Fruit fly (Drosophila melanogaster): ENCODE results near the gene Ada3.

Gene Ada3

DNA sequence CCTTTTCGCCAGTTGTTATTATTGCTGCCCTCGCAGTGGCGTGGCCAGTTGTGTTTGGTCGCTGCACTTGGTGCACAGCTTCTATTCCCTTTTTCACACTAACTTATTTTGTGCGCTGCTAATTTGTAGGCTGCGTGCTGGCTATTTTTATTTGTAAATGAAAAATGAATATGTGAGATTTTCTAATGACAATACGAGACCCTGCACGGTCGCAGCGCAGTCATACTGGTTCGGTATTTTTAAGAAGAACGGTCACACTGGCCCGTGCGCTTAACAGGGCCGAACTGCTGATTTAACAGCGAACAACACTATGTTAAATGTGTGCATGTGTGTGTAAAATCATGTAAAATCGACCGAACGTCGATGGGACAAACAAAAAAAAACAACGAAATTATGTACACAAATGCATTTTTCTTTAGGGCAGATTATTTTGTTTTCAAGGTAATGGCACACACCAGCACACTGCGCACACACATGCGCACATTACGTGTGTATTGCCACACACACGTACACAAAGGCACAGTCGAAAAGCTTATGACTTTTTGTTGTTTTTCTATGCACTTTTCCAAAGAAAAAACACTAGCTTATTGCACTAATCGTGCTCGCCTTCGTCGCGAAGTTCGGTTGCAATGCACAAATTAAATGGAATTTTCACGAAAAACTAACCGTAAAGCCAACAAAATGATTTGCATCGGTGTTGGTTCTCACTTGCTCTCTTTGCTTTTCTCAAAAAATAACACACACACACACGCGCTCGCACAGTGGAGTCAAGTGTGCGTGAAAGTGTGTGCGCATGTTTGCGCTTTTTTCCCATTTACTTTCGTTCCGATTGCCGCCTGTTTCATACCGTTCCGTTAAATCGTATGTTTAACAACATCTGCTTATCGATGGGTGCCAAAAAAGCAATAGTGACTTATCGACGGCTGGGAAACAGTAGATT is 51.6 kb downstream of the Ada3 start, which contains the start of gene ari-1 (continued):
- peak; percentile 95 for TF ChIP-seq CG4707 (GFP tag; optimal IDR thresholded peaks at IDR 0.05)
- peak; percentile 16 for TF ChIP-seq Deaf1 (tag; optimal IDR thresholded peaks at IDR 0.05)
- TF ChIP-seq CG1233 (GFP tag; optimal IDR thresholded peaks at IDR 0.05), result no peak
- no peak for TF ChIP-seq nerfin-1 (tag; optimal IDR thresholded peaks at IDR 0.05)
- TF ChIP-seq CG16815 (GFP tag; optimal IDR thresholded peaks at IDR 0.05), result no peak
- no peak for TF ChIP-seq ato (GFP tag; IDR thresholded peaks at IDR 0.05; ENCODE audit: partially characterized antibody)
- TF ChIP-seq MESR4 (GFP tag; optimal IDR thresholded peaks at IDR 0.05), result peak; percentile 90
- no peak for TF ChIP-seq psq (GFP tag; optimal IDR thresholded peaks at IDR 0.05)
- TF ChIP-seq CHES-1-like (GFP tag; optimal IDR thresholded peaks at IDR 0.05), result no peak
- TF ChIP-seq dysf (GFP tag; IDR thresholded peaks at IDR 0.05), result no peak
- TF ChIP-seq CG7928 (GFP tag; optimal IDR thresholded peaks at IDR 0.05), result peak; percentile 68
- peak; percentile 54 for TF ChIP-seq BEAF-32 (GFP tag; optimal IDR thresholded peaks at IDR 0.05)
- TF ChIP-seq fd3F (GFP tag; optimal IDR thresholded peaks at IDR 0.05), result no peak
- TF ChIP-seq CG33557 (GFP tag; optimal IDR thresholded peaks at IDR 0.05), result no peak
- peak in 1 of 3 experiments; percentile 45 for TF ChIP-seq lola (GFP tag; optimal IDR thresholded peaks at IDR 0.05)
- TF ChIP-seq hb (GFP tag; IDR thresholded peaks at IDR 0.05; ENCODE audit: partially characterized antibody), result 0 out of 3 replicates have a peak, but pooled peaks have one; percentile 55
- no peak for TF ChIP-seq nmo (GFP tag; optimal IDR thresholded peaks at IDR 0.05)
- peak; percentile 36 for TF ChIP-seq CG2116 (GFP tag; optimal IDR thresholded peaks at IDR 0.05)
- TF ChIP-seq sc (optimal IDR thresholded peaks at IDR 0.05), result no peak
- no peak for TF ChIP-seq sc (GFP tag; optimal IDR thresholded peaks at IDR 0.05)
- TF ChIP-seq C15 (GFP tag; IDR thresholded peaks at IDR 0.05), result no peak
- TF ChIP-seq dimm (GFP tag; IDR thresholded peaks at IDR 0.05), result no peak
- TF ChIP-seq Fer1 (GFP tag; optimal IDR thresholded peaks at IDR 0.05), result peak; percentile 1
- TF ChIP-seq CG15514 (GFP tag; optimal IDR thresholded peaks at IDR 0.05), result peak; percentile 57
- no peak for TF ChIP-seq fd102C (GFP tag; optimal IDR thresholded peaks at IDR 0.05)
- peak; percentile 60 for TF ChIP-seq Dref (GFP tag; IDR thresholded peaks at IDR 0.05)
- peak; percentile 9 for TF ChIP-seq Hmr (GFP tag; optimal IDR thresholded peaks at IDR 0.05)
- peak; percentile 93 for TF ChIP-seq pfk (GFP tag; optimal IDR thresholded peaks at IDR 0.05)
- peak; percentile 41 for TF ChIP-seq CG33213 (GFP tag; optimal IDR thresholded peaks at IDR 0.05)
- peak; percentile 9 for TF ChIP-seq sqz (GFP tag; optimal IDR thresholded peaks at IDR 0.05)
- TF ChIP-seq CG6813 (GFP tag; optimal IDR thresholded peaks at IDR 0.05), result no peak
- 0 out of 2 replicates have a peak, but pooled peaks have one; percentile 19 for TF ChIP-seq CG42726 (GFP tag; IDR thresholded peaks at IDR 0.05; ENCODE audit: partially characterized antibody)
- peak in 1 of 2 experiments; percentile 15 for TF ChIP-seq Pdp1 (GFP tag; optimal IDR thresholded peaks at IDR 0.05)
- peak; percentile 21 for TF ChIP-seq ftz-f1 (GFP tag; optimal IDR thresholded peaks at IDR 0.05)
- no peak for TF ChIP-seq cwo (GFP tag; optimal IDR thresholded peaks at IDR 0.05)
- no peak for TF ChIP-seq CG30431 (GFP tag; optimal IDR thresholded peaks at IDR 0.05)
- peak; percentile 62 for TF ChIP-seq ewg (GFP tag; optimal IDR thresholded peaks at IDR 0.05)
- no peak for TF ChIP-seq Six4 (GFP tag; optimal IDR thresholded peaks at IDR 0.05)
- 0 out of 3 replicates have a peak, but pooled peaks have one; percentile 29 for TF ChIP-seq CG7963 (GFP tag; IDR thresholded peaks at IDR 0.05; ENCODE audit: partially characterized antibody)
- no peak for TF ChIP-seq Kr (GFP tag; optimal IDR thresholded peaks at IDR 0.05)
- peak; percentile 5 for TF ChIP-seq CG17829 (tag; optimal IDR thresholded peaks at IDR 0.05)
- TF ChIP-seq CG13894 (tag; optimal IDR thresholded peaks at IDR 0.05), result no peak
- TF ChIP-seq pzg (GFP tag; optimal IDR thresholded peaks at IDR 0.05), result peak; percentile 60
- TF ChIP-seq Hr39 (optimal IDR thresholded peaks at IDR 0.05), result no peak
- no peak for TF ChIP-seq CG8765 (GFP tag; IDR thresholded peaks at IDR 0.05)
- peak; percentile 25 for TF ChIP-seq Ets97D (GFP tag; optimal IDR thresholded peaks at IDR 0.05)

Measured in whole organism, embryonic.